Fruit fly (Drosophila melanogaster): ENCODE measurements around the gene CG12402.

The CG12402 gene

dm6 chr3R:14125479-14126121, 17.5 kb upstream of the CG12402 start, which contains the start of the genes 140up and Polr2B (continued):
- TF ChIP-seq Aef1 (GFP tag; IDR thresholded peaks at IDR 0.05): peak; percentile 93
- TF ChIP-seq sna (GFP tag; IDR thresholded peaks at IDR 0.05; ENCODE audit: partially characterized antibody): no peak
- peak; percentile 85 for TF ChIP-seq Usf (GFP tag; optimal IDR thresholded peaks at IDR 0.05)
- TF ChIP-seq sug (tag; optimal IDR thresholded peaks at IDR 0.05): peak; percentile 93
- TF ChIP-seq CG8281 (tag; optimal IDR thresholded peaks at IDR 0.05): peak; percentile 72
- peak; percentile 95 for TF ChIP-seq Sox102F (GFP tag; optimal IDR thresholded peaks at IDR 0.05)
- peak; percentile 23 for TF ChIP-seq Dp (GFP tag; optimal IDR thresholded peaks at IDR 0.05)
- no peak for TF ChIP-seq wek (GFP tag; optimal IDR thresholded peaks at IDR 0.05)
- TF ChIP-seq unpg (GFP tag; optimal IDR thresholded peaks at IDR 0.05): peak; percentile 92
- peak; percentile 77 for TF ChIP-seq CG7786 (GFP tag; optimal IDR thresholded peaks at IDR 0.05)
- TF ChIP-seq CG31441 (GFP tag; IDR thresholded peaks at IDR 0.05): peak; percentile 94
- TF ChIP-seq row (GFP tag; IDR thresholded peaks at IDR 0.05): peak; percentile 98
- TF ChIP-seq rib (GFP tag; IDR thresholded peaks at IDR 0.05): peak; percentile 92
- peak; percentile 95 for TF ChIP-seq CG32532 (GFP tag; IDR thresholded peaks at IDR 0.05)
- peak; percentile 89 for TF ChIP-seq CG2889 (GFP tag; IDR thresholded peaks at IDR 0.05)
- TF ChIP-seq zfh1 (GFP tag; IDR thresholded peaks at IDR 0.05): peak; percentile 88
- TF ChIP-seq CG17361 (GFP tag; IDR thresholded peaks at IDR 0.05): peak; percentile 97
- peak; percentile 89 for TF ChIP-seq CG8388 (GFP tag; optimal IDR thresholded peaks at IDR 0.05)
- peak; percentile 67 for TF ChIP-seq CG15073 (GFP tag; optimal IDR thresholded peaks at IDR 0.05)
- TF ChIP-seq nmo (GFP tag; optimal IDR thresholded peaks at IDR 0.05): peak; percentile 95
- peak; percentile 3 for TF ChIP-seq bigmax (GFP tag; optimal IDR thresholded peaks at IDR 0.05)
- no peak for TF ChIP-seq fru (optimal IDR thresholded peaks at IDR 0.05)
- peak; percentile 58 for TF ChIP-seq Ets97D (GFP tag; optimal IDR thresholded peaks at IDR 0.05)
- TF ChIP-seq pho (GFP tag; optimal IDR thresholded peaks at IDR 0.05): peak; percentile 80
- peak; percentile 52 to 91 for TF ChIP-seq crp (GFP tag; optimal IDR thresholded peaks at IDR 0.05)
- TF ChIP-seq CG4360 (GFP tag; IDR thresholded peaks at IDR 0.05): peak; percentile 52; the same call in 1 of the 2 replicates
- TF ChIP-seq Adf1 (GFP tag; IDR thresholded peaks at IDR 0.05): peak; percentile 70
- peak; percentile 94 for TF ChIP-seq CG11456 (GFP tag; IDR thresholded peaks at IDR 0.05)
- peak; percentile 67; the same call in 2 of the 3 replicates for TF ChIP-seq CG3726 (GFP tag; IDR thresholded peaks at IDR 0.05)
- TF ChIP-seq CG10565 (GFP tag; optimal IDR thresholded peaks at IDR 0.05): peak; percentile 56
- peak; percentile 82 for TF ChIP-seq Rx (GFP tag; IDR thresholded peaks at IDR 0.05)
- TF ChIP-seq E2f2 (GFP tag; IDR thresholded peaks at IDR 0.05): peak; percentile 70
- TF ChIP-seq ab (GFP tag; optimal IDR thresholded peaks at IDR 0.05): peak; percentile 62
- peak; percentile 63 for TF ChIP-seq run (tag; optimal IDR thresholded peaks at IDR 0.05)
- peak; percentile 83 for TF ChIP-seq HLH54F (GFP tag; optimal IDR thresholded peaks at IDR 0.05)
- TF ChIP-seq jing (GFP tag; optimal IDR thresholded peaks at IDR 0.05): peak; percentile 77
- no peak for TF ChIP-seq eve (GFP tag; optimal IDR thresholded peaks at IDR 0.05)
- TF ChIP-seq CG2116 (GFP tag; optimal IDR thresholded peaks at IDR 0.05): peak; percentile 76
- TF ChIP-seq lmd (GFP tag; IDR thresholded peaks at IDR 0.05): peak; percentile 95
- no peak for TF ChIP-seq CG6791 (GFP tag; IDR thresholded peaks at IDR 0.05; ENCODE audit: partially characterized antibody)
- TF ChIP-seq CG10209 (GFP tag; optimal IDR thresholded peaks at IDR 0.05): peak; percentile 95
- TF ChIP-seq gsb (GFP tag; IDR thresholded peaks at IDR 0.05): peak; percentile 84
- no peak; the same call in 1 of the 3 replicates for TF ChIP-seq Optix (GFP tag; IDR thresholded peaks at IDR 0.05)
- peak; percentile 80; the same call in 1 of the 2 replicates for TF ChIP-seq CG1024 (GFP tag; IDR thresholded peaks at IDR 0.05)
- TF ChIP-seq CG14667 (GFP tag; IDR thresholded peaks at IDR 0.05): peak; percentile 86
- TF ChIP-seq pfk (GFP tag; optimal IDR thresholded peaks at IDR 0.05): no peak
- peak; percentile 93 for TF ChIP-seq CG9727 (GFP tag; optimal IDR thresholded peaks at IDR 0.05)
- peak; percentile 80; the same call in 2 of the 3 replicates for TF ChIP-seq jigr1 (GFP tag; IDR thresholded peaks at IDR 0.05)
- peak; percentile 36 for TF ChIP-seq NK7.1 (GFP tag; optimal IDR thresholded peaks at IDR 0.05)
- peak; percentile 94 for TF ChIP-seq tin (GFP tag; optimal IDR thresholded peaks at IDR 0.05)
- peak; percentile 50 for TF ChIP-seq CG6654 (GFP tag; optimal IDR thresholded peaks at IDR 0.05)
